Fruit fly (Drosophila melanogaster) whole organism, prepupa: Measurements from ENCODE around the gene Rlb1.
A peak's percentile ranks its signal among the peaks of the same experiment; 100 is the strongest.

Experiments used
- CG10631 ChIP-seq: fragments of 200-800 bp; sonication (Bioruptor generic); optimal IDR thresholded peaks from 2 replicates; lab custom pipeline; 2016; ENCODE audit warnings: missing biosample characterization, missing genetic modification characterization
- CG10669 ChIP-seq: fragments of 200-800 bp; sonication (Bioruptor generic); optimal IDR thresholded peaks from 3 replicates; lab custom pipeline; 2018; ENCODE audit warnings: missing biosample characterization, mild to moderate bottlenecking, missing genetic modification characterization, moderate library complexity
- CG11294 ChIP-seq: fragments of 200-800 bp; sonication (Bioruptor generic); IDR thresholded peaks from 2 replicates; pipeline ENCODE4 v1.3.6; 2022; ENCODE audit warnings: missing biosample characterization, missing genetic modification characterization
- CG11902 ChIP-seq: fragments of 200-800 bp; sonication (Bioruptor generic); optimal IDR thresholded peaks from 3 replicates; lab custom pipeline; 2016; ENCODE audit warnings: missing biosample characterization, missing genetic modification characterization
- CG15336 ChIP-seq: fragments of 200-800 bp; sonication (Bioruptor generic); IDR thresholded peaks from 2 replicates; pipeline ENCODE4 v1.3.6; 2022; ENCODE audit warnings: missing biosample characterization, missing genetic modification characterization
- CG1621 ChIP-seq: fragments of 200-800 bp; sonication (Bioruptor generic); optimal IDR thresholded peaks from 3 replicates; lab custom pipeline; 2018; ENCODE audit warnings: missing biosample characterization, mild to moderate bottlenecking, missing genetic modification characterization
- CG31627 ChIP-seq: fragments of 200-800 bp; sonication (Bioruptor generic); optimal IDR thresholded peaks from 3 replicates; lab custom pipeline; 2016; ENCODE audit warnings: missing biosample characterization, missing genetic modification characterization
- CG32006 ChIP-seq: fragments of 200-800 bp; sonication (Bioruptor generic); optimal IDR thresholded peaks from 3 replicates; lab custom pipeline; 2017; ENCODE audit warnings: missing biosample characterization, mild to moderate bottlenecking, missing genetic modification characterization
- CG34406 ChIP-seq: fragments of 200-800 bp; sonication (Bioruptor generic); optimal IDR thresholded peaks from 3 replicates; lab custom pipeline; 2016; ENCODE audit warnings: missing biosample characterization, missing genetic modification characterization
- CG3919 ChIP-seq: fragments of 200-800 bp; sonication (Bioruptor generic); optimal IDR thresholded peaks from 3 replicates; lab custom pipeline; 2016; ENCODE audit warnings: missing biosample characterization, missing genetic modification characterization
- CG4318 ChIP-seq: fragments of 200-800 bp; sonication (Bioruptor generic); optimal IDR thresholded peaks from 3 replicates; lab custom pipeline; 2017; ENCODE audit warnings: missing biosample characterization, mild to moderate bottlenecking, missing genetic modification characterization
- CG6163 ChIP-seq: fragments of 200-800 bp; sonication (Bioruptor generic); IDR thresholded peaks from 3 replicates; pipeline ENCODE4 v1.3.6; 2022; ENCODE audit warnings: missing biosample characterization, missing genetic modification characterization
- CG6276 ChIP-seq: fragments of 200-800 bp; sonication (Bioruptor generic); optimal IDR thresholded peaks from 2 replicates; lab custom pipeline; 2017; ENCODE audit warnings: missing biosample characterization, mild to moderate bottlenecking, missing genetic modification characterization
- CG6792 ChIP-seq: fragments of 200-800 bp; sonication (Bioruptor generic); optimal IDR thresholded peaks from 3 replicates; lab custom pipeline; 2016; ENCODE audit warnings: missing biosample characterization, missing genetic modification characterization
- CG6854 ChIP-seq: fragments of 200-800 bp; sonication (Bioruptor generic); optimal IDR thresholded peaks from 2 replicates; lab custom pipeline; 2017; ENCODE audit warnings: missing biosample characterization, mild to moderate bottlenecking, missing genetic modification characterization
- CG7368 ChIP-seq: fragments of 200-800 bp; sonication (Bioruptor generic); optimal IDR thresholded peaks from 3 replicates; lab custom pipeline; 2016; ENCODE audit warnings: missing biosample characterization, missing genetic modification characterization
- CG8119 ChIP-seq: fragments of 200-800 bp; sonication (Bioruptor generic); IDR thresholded peaks from 3 replicates; pipeline ENCODE4 v1.3.6; 2022; ENCODE audit warnings: missing biosample characterization, missing genetic modification characterization
- CG8632 ChIP-seq: fragments of 200-800 bp; sonication (Bioruptor generic); optimal IDR thresholded peaks from 3 replicates; lab custom pipeline; 2016; ENCODE audit warnings: missing biosample characterization, missing genetic modification characterization
- CG9139 ChIP-seq: fragments of 200-800 bp; sonication (Bioruptor generic); optimal IDR thresholded peaks from 3 replicates; lab custom pipeline; 2017; ENCODE audit warnings: missing biosample characterization, mild to moderate bottlenecking, missing genetic modification characterization
- Eip75B ChIP-seq: fragments of 200-800 bp; sonication (Bioruptor generic); optimal IDR thresholded peaks from 3 replicates; lab custom pipeline; 2016; ENCODE audit warnings: missing biosample characterization, missing genetic modification characterization
- Eip78C ChIP-seq: fragments of 200-800 bp; sonication (Bioruptor generic); peaks from one replicate; lab custom pipeline; 2016; ENCODE audit warnings: missing biosample characterization, missing genetic modification characterization
- Ets21C ChIP-seq: fragments of 200-800 bp; sonication (Bioruptor generic); optimal IDR thresholded peaks from 3 replicates; lab custom pipeline; 2016; ENCODE audit warnings: missing biosample characterization, missing genetic modification characterization
- Ets96B ChIP-seq: fragments of 200-800 bp; optimal IDR thresholded peaks from 2 replicates; lab custom pipeline; 2019; ENCODE audit warnings: missing biosample characterization, mild to moderate bottlenecking, missing genetic modification characterization, moderate library complexity
- Hr38 ChIP-seq: sonication (Bioruptor generic); optimal IDR thresholded peaks from 2 replicates; lab custom pipeline; 2016; ENCODE audit warnings: missing biosample characterization, missing genetic modification characterization
- Hr39 ChIP-seq: fragments of 200-800 bp; sonication (Bioruptor generic); optimal IDR thresholded peaks from 2 replicates; lab custom pipeline; 2016; ENCODE audit warnings: missing biosample characterization, missing genetic modification characterization
- Hr4 ChIP-seq: fragments of 200-800 bp; sonication (Bioruptor generic); optimal IDR thresholded peaks from 3 replicates; lab custom pipeline; 2016; ENCODE audit warnings: missing biosample characterization, missing genetic modification characterization
- Lpt ChIP-seq: fragments of 200-800 bp; sonication (Bioruptor generic); optimal IDR thresholded peaks from 3 replicates; lab custom pipeline; 2016; ENCODE audit warnings: missing biosample characterization, missing genetic modification characterization
- Met ChIP-seq: fragments of 200-800 bp; sonication (Bioruptor generic); optimal IDR thresholded peaks from 3 replicates; lab custom pipeline; 2016; ENCODE audit warnings: missing biosample characterization, missing genetic modification characterization
- Sox102F ChIP-seq: fragments of 200-800 bp; sonication (Bioruptor generic); optimal IDR thresholded peaks from 2 replicates; lab custom pipeline; 2016; ENCODE audit warnings: missing biosample characterization, mild to moderate bottlenecking, missing genetic modification characterization
- Sox14 ChIP-seq: fragments of 200-800 bp; sonication (Bioruptor generic); optimal IDR thresholded peaks from 3 replicates; lab custom pipeline; 2016; ENCODE audit warnings: missing biosample characterization, missing genetic modification characterization
- achi ChIP-seq: fragments of 200-800 bp; sonication (Bioruptor generic); optimal IDR thresholded peaks from 3 replicates; lab custom pipeline; 2016; ENCODE audit warnings: missing biosample characterization, missing genetic modification characterization
- acj6 ChIP-seq: fragments of 200-800 bp; sonication (Bioruptor generic); optimal IDR thresholded peaks from 3 replicates; lab custom pipeline; 2016; ENCODE audit warnings: missing biosample characterization, missing genetic modification characterization
- cyc ChIP-seq: fragments of 200-800 bp; sonication (Bioruptor generic); optimal IDR thresholded peaks from 3 replicates; lab custom pipeline; 2016; ENCODE audit warnings: missing biosample characterization, missing genetic modification characterization
- dac ChIP-seq: fragments of 200-800 bp; sonication (Bioruptor generic); optimal IDR thresholded peaks from 2 replicates; lab custom pipeline; 2017; ENCODE audit warnings: missing biosample characterization, mild to moderate bottlenecking, missing genetic modification characterization
- dsx ChIP-seq: fragments of 200-800 bp; optimal IDR thresholded peaks from 3 replicates; lab custom pipeline; 2019; ENCODE audit warnings: missing biosample characterization, mild to moderate bottlenecking, missing genetic modification characterization, moderate library complexity; ENCODE audit not compliant: poor library complexity, severe bottlenecking
- eg ChIP-seq: fragments of 200-800 bp; sonication (Bioruptor generic); IDR thresholded peaks from 3 replicates; pipeline ENCODE4 v1.3.6; 2022; ENCODE audit warnings: missing biosample characterization, missing genetic modification characterization
- fd59A ChIP-seq: fragments of 200-800 bp; sonication (Bioruptor generic); optimal IDR thresholded peaks from 2 replicates; lab custom pipeline; 2017; ENCODE audit warnings: missing biosample characterization, mild to moderate bottlenecking, missing genetic modification characterization, missing genetic modification reagents
- fkh ChIP-seq: fragments of 200-800 bp; sonication (Bioruptor generic); optimal IDR thresholded peaks from 3 replicates; lab custom pipeline; 2017; ENCODE audit warnings: missing biosample characterization, mild to moderate bottlenecking, missing genetic modification characterization, moderate library complexity
- lz ChIP-seq: fragments of 200-800 bp; sonication (Bioruptor generic); optimal IDR thresholded peaks from 3 replicates; lab custom pipeline; 2016; ENCODE audit warnings: missing biosample characterization, missing genetic modification characterization
- net ChIP-seq: fragments of 200-800 bp; sonication (Bioruptor generic); optimal IDR thresholded peaks from 3 replicates; lab custom pipeline; 2016; ENCODE audit warnings: missing biosample characterization, missing genetic modification characterization
- salr ChIP-seq, 2 experiments: fragments of 200-800 bp; sonication (Bioruptor generic); optimal IDR thresholded peaks; 3 replicates each; lab custom pipeline; 2016 to 2018; ENCODE audit warnings: missing biosample characterization in 2 of 2, missing genetic modification characterization in 2 of 2, mild to moderate bottlenecking in 1 of 2
- spab ChIP-seq: fragments of 200-800 bp; sonication (Bioruptor generic); optimal IDR thresholded peaks from 2 replicates; lab custom pipeline; 2017; ENCODE audit warnings: missing biosample characterization, mild to moderate bottlenecking, missing genetic modification characterization, missing genetic modification reagents
- svp ChIP-seq: fragments of 200-800 bp; sonication (Bioruptor generic); peaks from one replicate; lab custom pipeline; 2016; ENCODE audit warnings: missing biosample characterization, missing genetic modification characterization
- topi ChIP-seq: fragments of 200-800 bp; sonication (Bioruptor generic); optimal IDR thresholded peaks from 3 replicates; lab custom pipeline; 2016; ENCODE audit warnings: missing biosample characterization, missing genetic modification characterization
- vri ChIP-seq: fragments of 200-800 bp; sonication (Bioruptor generic); optimal IDR thresholded peaks from 3 replicates; lab custom pipeline; 2016; ENCODE audit warnings: missing biosample characterization, mild to moderate bottlenecking, missing genetic modification characterization

Rlb1 gene

DNA sequence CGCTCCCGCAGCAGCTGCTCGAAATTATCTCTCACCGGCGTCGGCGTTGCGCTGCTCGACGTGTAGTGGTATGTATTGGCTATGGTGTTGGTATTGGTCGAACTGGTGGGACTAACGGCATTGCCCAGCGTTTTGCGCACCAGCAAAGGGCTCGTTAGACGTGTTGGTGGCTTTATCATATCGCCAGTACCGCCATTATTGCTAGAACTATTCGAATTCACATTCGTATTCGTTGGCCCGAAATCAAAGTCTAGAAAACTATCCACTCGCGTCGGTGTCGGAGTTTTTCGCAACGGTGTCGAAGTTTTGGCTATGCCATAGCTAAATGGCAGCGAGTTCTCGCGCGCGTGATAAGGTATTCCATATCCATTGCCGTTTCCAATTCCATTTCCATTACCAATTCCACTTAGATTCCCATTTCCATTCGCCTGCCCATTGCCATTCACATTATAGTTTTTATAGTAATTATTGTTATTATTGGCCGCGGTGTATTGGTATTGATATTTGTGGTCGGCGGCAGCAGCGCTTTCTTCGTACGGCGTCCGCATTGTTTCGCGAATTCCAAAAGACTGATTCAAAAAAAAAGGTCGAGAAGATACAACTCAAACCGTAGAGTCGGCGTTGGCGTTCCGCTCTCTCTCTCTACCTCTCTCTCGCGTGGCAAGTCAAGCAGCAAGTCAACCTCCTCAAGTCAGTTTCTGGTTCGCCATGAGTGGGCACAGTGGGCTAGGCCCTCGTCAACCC lies 19.5 kb downstream of the Rlb1 start, which contains the start of gene by:
Gene by, minus strand, starts transcription at position 575 of the 744 bp plus-strand sequence.
- TF ChIP-seq spab (GFP tag; lab: Kevin White, UChicago) (no peak), CG15336 (GFP tag; lab: Robert Waterston, UW) (no peak), fd59A (no peak), CG10669 (GFP tag; lab: Kevin White, UChicago) (no peak)
- TF ChIP-seq, all 60 proteins: peak for 0

DNA sequence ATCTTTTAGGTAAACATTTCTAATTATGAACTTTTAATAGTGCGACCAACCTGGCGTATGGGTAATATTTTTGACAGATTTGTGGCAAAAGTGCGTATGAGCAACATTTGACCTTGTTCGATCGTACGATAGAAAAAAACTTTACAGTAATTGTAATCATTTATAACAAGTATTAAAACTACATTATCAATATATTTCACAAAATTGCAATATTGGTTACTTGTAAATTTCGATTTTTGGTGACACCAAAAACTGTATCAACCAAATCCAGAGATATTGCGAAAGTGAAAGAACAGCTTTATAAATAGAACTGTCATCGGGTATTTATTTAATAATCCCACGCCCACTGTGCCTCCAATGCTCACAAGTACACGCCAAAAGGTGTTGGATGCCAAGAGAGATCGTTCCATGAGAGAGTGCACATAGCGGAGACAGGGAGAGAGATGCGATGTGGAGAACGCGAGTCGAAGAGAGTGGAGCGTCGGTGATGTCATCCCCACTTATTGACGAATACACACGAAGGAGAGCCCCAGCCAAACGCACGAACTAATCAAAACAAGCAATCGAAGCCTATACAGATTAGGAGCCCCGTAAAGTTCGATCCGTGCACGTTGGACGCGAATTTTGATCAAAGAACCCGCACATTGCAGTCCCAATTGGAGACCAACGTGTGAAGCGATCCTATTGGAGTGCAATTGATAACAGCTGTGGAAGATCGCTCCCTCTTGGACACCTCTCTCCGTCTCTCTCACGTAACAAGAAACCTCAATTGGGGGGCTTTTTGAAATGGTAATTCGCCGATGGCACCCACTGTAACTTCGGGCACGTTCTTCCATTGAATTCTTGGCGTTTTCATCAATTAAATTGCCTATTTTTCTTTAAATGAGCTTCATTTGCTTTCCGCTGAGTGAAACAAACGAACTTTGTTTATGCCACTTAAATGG lies 20.3 kb downstream of the Rlb1 start:
- TF ChIP-seq svp, result peak; percentile 99
- peak; percentile 95 for TF ChIP-seq Ets21C
- TF ChIP-seq Met (GFP tag; lab: Kevin White, UChicago), result peak; percentile 98
- peak; percentile 96 for TF ChIP-seq CG34406 (GFP tag; lab: Kevin White, UChicago)
- peak; percentile 92 for TF ChIP-seq CG15336 (GFP tag; lab: Robert Waterston, UW)
- peak; percentile 97 for TF ChIP-seq CG6792 (GFP tag; lab: Kevin White, UChicago)
- TF ChIP-seq Hr38, result no peak
- TF ChIP-seq Hr39 (GFP tag; lab: Kevin White, UChicago), result peak; percentile 96
- TF ChIP-seq Lpt (GFP tag; lab: Kevin White, UChicago), result peak; percentile 96
- TF ChIP-seq CG6163, result peak; percentile 80
- peak; percentile 97 for TF ChIP-seq CG3919
- peak; percentile 95 for TF ChIP-seq Ets96B (tag; lab: Kevin White, UChicago)
- TF ChIP-seq CG1621 (tag; lab: Kevin White, UChicago), result peak; percentile 91
- peak; percentile 96 for TF ChIP-seq CG31627 (GFP tag; lab: Kevin White, UChicago)
- peak; percentile 96 for TF ChIP-seq CG8632
- peak; percentile 98 for TF ChIP-seq net (GFP tag; lab: Kevin White, UChicago)
- peak; percentile 98 for TF ChIP-seq CG4318 (GFP tag; lab: Kevin White, UChicago)
- TF ChIP-seq CG8119, result peak; percentile 95
- TF ChIP-seq fd59A, result peak; percentile 98
- TF ChIP-seq cyc (GFP tag; lab: Kevin White, UChicago), result peak; percentile 94
- TF ChIP-seq topi (GFP tag; lab: Kevin White, UChicago), result peak; percentile 98
- TF ChIP-seq CG11294 (GFP tag; lab: Robert Waterston, UW), result peak; percentile 88
- peak; percentile 100 for TF ChIP-seq Eip78C (GFP tag; lab: Kevin White, UChicago)
- TF ChIP-seq Sox14 (GFP tag; lab: Kevin White, UChicago), result peak; percentile 98
- TF ChIP-seq spab (GFP tag; lab: Kevin White, UChicago), result peak; percentile 98
- peak; percentile 93 for TF ChIP-seq CG11902 (GFP tag; lab: Kevin White, UChicago)
- TF ChIP-seq dsx (GFP tag; lab: Kevin White, UChicago), result peak; percentile 84
- TF ChIP-seq CG9139 (GFP tag; lab: Kevin White, UChicago), result peak; percentile 93
- peak; percentile 97 for TF ChIP-seq Sox102F (GFP tag; lab: Kevin White, UChicago)
- TF ChIP-seq eg (GFP tag; lab: Robert Waterston, UW), result peak; percentile 89
- TF ChIP-seq CG7368 (GFP tag; lab: Kevin White, UChicago), result peak; percentile 95
- TF ChIP-seq lz (GFP tag; lab: Kevin White, UChicago), result peak; percentile 98
- peak; percentile 95 for TF ChIP-seq CG10669 (GFP tag; lab: Kevin White, UChicago)
- TF ChIP-seq CG6276, result peak; percentile 99
- TF ChIP-seq achi (GFP tag; lab: Kevin White, UChicago), result peak; percentile 97
- TF ChIP-seq acj6 (GFP tag; lab: Kevin White, UChicago), result peak; percentile 97
- peak; percentile 97 for TF ChIP-seq dac (GFP tag; lab: Kevin White, UChicago)
- TF ChIP-seq salr (GFP tag; optimal IDR thresholded peaks at IDR 0.05; lab: Kevin White, UChicago), result peak; percentile 90 to 99
- peak; percentile 84 for TF ChIP-seq vri (GFP tag; lab: Kevin White, UChicago)
- peak; percentile 99 for TF ChIP-seq Eip75B
- peak; percentile 98 for TF ChIP-seq CG10631
- TF ChIP-seq fkh (GFP tag; lab: Kevin White, UChicago), result peak; percentile 99
- TF ChIP-seq CG32006 (GFP tag; lab: Kevin White, UChicago), result peak; percentile 99
- peak; percentile 90 for TF ChIP-seq CG6854 (GFP tag; lab: Kevin White, UChicago)
- TF ChIP-seq Hr4 (GFP tag; lab: Kevin White, UChicago), result peak; percentile 98
